Fruit fly (Drosophila melanogaster) whole organism, prepupa: ENCODE data around the gene ND-PDSW.

ENCODE experiments used
- CG10631 ChIP-seq: fragments of 200-800 bp; sonication (Bioruptor generic); optimal IDR thresholded peaks from 2 replicates; lab custom pipeline; 2016; ENCODE audit warnings: missing biosample characterization, missing genetic modification characterization
- CG11294 ChIP-seq: fragments of 200-800 bp; sonication (Bioruptor generic); IDR thresholded peaks from 2 replicates; pipeline ENCODE4 v1.3.6; 2022; ENCODE audit warnings: missing biosample characterization, missing genetic modification characterization
- CG11762 ChIP-seq: fragments of 200-800 bp; sonication (Bioruptor generic); optimal IDR thresholded peaks from 3 replicates; lab custom pipeline; 2016; ENCODE audit warnings: missing biosample characterization, missing genetic modification characterization; ENCODE audit not compliant: insufficient read depth
- CG11902 ChIP-seq: fragments of 200-800 bp; sonication (Bioruptor generic); optimal IDR thresholded peaks from 3 replicates; lab custom pipeline; 2016; ENCODE audit warnings: missing biosample characterization, missing genetic modification characterization
- CG15336 ChIP-seq: fragments of 200-800 bp; sonication (Bioruptor generic); IDR thresholded peaks from 2 replicates; pipeline ENCODE4 v1.3.6; 2022; ENCODE audit warnings: missing biosample characterization, missing genetic modification characterization
- CG3032 ChIP-seq: fragments of 200-800 bp; optimal IDR thresholded peaks from 2 replicates; lab custom pipeline; 2019; ENCODE audit warnings: missing biosample characterization, mild to moderate bottlenecking, missing genetic modification characterization, moderate library complexity
- CG31627 ChIP-seq: fragments of 200-800 bp; sonication (Bioruptor generic); optimal IDR thresholded peaks from 3 replicates; lab custom pipeline; 2016; ENCODE audit warnings: missing biosample characterization, missing genetic modification characterization
- CG32006 ChIP-seq: fragments of 200-800 bp; sonication (Bioruptor generic); optimal IDR thresholded peaks from 3 replicates; lab custom pipeline; 2017; ENCODE audit warnings: missing biosample characterization, mild to moderate bottlenecking, missing genetic modification characterization
- CG3919 ChIP-seq: fragments of 200-800 bp; sonication (Bioruptor generic); optimal IDR thresholded peaks from 3 replicates; lab custom pipeline; 2016; ENCODE audit warnings: missing biosample characterization, missing genetic modification characterization
- CG6854 ChIP-seq: fragments of 200-800 bp; sonication (Bioruptor generic); optimal IDR thresholded peaks from 2 replicates; lab custom pipeline; 2017; ENCODE audit warnings: missing biosample characterization, mild to moderate bottlenecking, missing genetic modification characterization
- CG7368 ChIP-seq: fragments of 200-800 bp; sonication (Bioruptor generic); optimal IDR thresholded peaks from 3 replicates; lab custom pipeline; 2016; ENCODE audit warnings: missing biosample characterization, missing genetic modification characterization
- CG8119 ChIP-seq: fragments of 200-800 bp; sonication (Bioruptor generic); IDR thresholded peaks from 3 replicates; pipeline ENCODE4 v1.3.6; 2022; ENCODE audit warnings: missing biosample characterization, missing genetic modification characterization
- CG8319 ChIP-seq: fragments of 200-800 bp; sonication (Bioruptor generic); optimal IDR thresholded peaks from 3 replicates; lab custom pipeline; 2016; ENCODE audit warnings: missing biosample characterization, missing genetic modification characterization
- CG8632 ChIP-seq: fragments of 200-800 bp; sonication (Bioruptor generic); optimal IDR thresholded peaks from 3 replicates; lab custom pipeline; 2016; ENCODE audit warnings: missing biosample characterization, missing genetic modification characterization
- CG9139 ChIP-seq: fragments of 200-800 bp; sonication (Bioruptor generic); optimal IDR thresholded peaks from 3 replicates; lab custom pipeline; 2017; ENCODE audit warnings: missing biosample characterization, mild to moderate bottlenecking, missing genetic modification characterization
- Eip75B ChIP-seq: fragments of 200-800 bp; sonication (Bioruptor generic); optimal IDR thresholded peaks from 3 replicates; lab custom pipeline; 2016; ENCODE audit warnings: missing biosample characterization, missing genetic modification characterization
- Ets96B ChIP-seq: fragments of 200-800 bp; optimal IDR thresholded peaks from 2 replicates; lab custom pipeline; 2019; ENCODE audit warnings: missing biosample characterization, mild to moderate bottlenecking, missing genetic modification characterization, moderate library complexity
- Gug ChIP-seq: fragments of 200-800 bp; sonication (Bioruptor generic); IDR thresholded peaks from 2 replicates; pipeline ENCODE4 v1.3.6; 2022; ENCODE audit warnings: missing biosample characterization, missing genetic modification characterization
- Hr38 ChIP-seq: sonication (Bioruptor generic); optimal IDR thresholded peaks from 2 replicates; lab custom pipeline; 2016; ENCODE audit warnings: missing biosample characterization, missing genetic modification characterization
- Lpt ChIP-seq: fragments of 200-800 bp; sonication (Bioruptor generic); optimal IDR thresholded peaks from 3 replicates; lab custom pipeline; 2016; ENCODE audit warnings: missing biosample characterization, missing genetic modification characterization
- OdsH ChIP-seq: fragments of 200-800 bp; sonication (Bioruptor generic); optimal IDR thresholded peaks from 3 replicates; lab custom pipeline; 2016; ENCODE audit warnings: missing biosample characterization, missing genetic modification characterization
- Sox102F ChIP-seq: fragments of 200-800 bp; sonication (Bioruptor generic); optimal IDR thresholded peaks from 2 replicates; lab custom pipeline; 2016; ENCODE audit warnings: missing biosample characterization, mild to moderate bottlenecking, missing genetic modification characterization
- Sox14 ChIP-seq: fragments of 200-800 bp; sonication (Bioruptor generic); optimal IDR thresholded peaks from 3 replicates; lab custom pipeline; 2016; ENCODE audit warnings: missing biosample characterization, missing genetic modification characterization
- achi ChIP-seq: fragments of 200-800 bp; sonication (Bioruptor generic); optimal IDR thresholded peaks from 3 replicates; lab custom pipeline; 2016; ENCODE audit warnings: missing biosample characterization, missing genetic modification characterization
- cyc ChIP-seq: fragments of 200-800 bp; sonication (Bioruptor generic); optimal IDR thresholded peaks from 3 replicates; lab custom pipeline; 2016; ENCODE audit warnings: missing biosample characterization, missing genetic modification characterization
- dsx ChIP-seq: fragments of 200-800 bp; optimal IDR thresholded peaks from 3 replicates; lab custom pipeline; 2019; ENCODE audit warnings: missing biosample characterization, mild to moderate bottlenecking, missing genetic modification characterization, moderate library complexity; ENCODE audit not compliant: poor library complexity, severe bottlenecking
- eg ChIP-seq: fragments of 200-800 bp; sonication (Bioruptor generic); IDR thresholded peaks from 3 replicates; pipeline ENCODE4 v1.3.6; 2022; ENCODE audit warnings: missing biosample characterization, missing genetic modification characterization
- esn ChIP-seq: fragments of 200-800 bp; sonication (Bioruptor generic); optimal IDR thresholded peaks from 2 replicates; lab custom pipeline; 2016; ENCODE audit warnings: missing biosample characterization, mild to moderate bottlenecking, missing genetic modification characterization, moderate library complexity
- fd59A ChIP-seq: fragments of 200-800 bp; sonication (Bioruptor generic); optimal IDR thresholded peaks from 2 replicates; lab custom pipeline; 2017; ENCODE audit warnings: missing biosample characterization, mild to moderate bottlenecking, missing genetic modification characterization, missing genetic modification reagents
- lz ChIP-seq: fragments of 200-800 bp; sonication (Bioruptor generic); optimal IDR thresholded peaks from 3 replicates; lab custom pipeline; 2016; ENCODE audit warnings: missing biosample characterization, missing genetic modification characterization
- net ChIP-seq: fragments of 200-800 bp; sonication (Bioruptor generic); optimal IDR thresholded peaks from 3 replicates; lab custom pipeline; 2016; ENCODE audit warnings: missing biosample characterization, missing genetic modification characterization
- pdm3 ChIP-seq: fragments of 200-800 bp; sonication (Bioruptor generic); optimal IDR thresholded peaks from 3 replicates; lab custom pipeline; 2016; ENCODE audit warnings: missing biosample characterization, missing genetic modification characterization
- salr ChIP-seq, 2 experiments: fragments of 200-800 bp; sonication (Bioruptor generic); optimal IDR thresholded peaks; 3 replicates each; lab custom pipeline; 2016 to 2018; ENCODE audit warnings: missing biosample characterization in 2 of 2, missing genetic modification characterization in 2 of 2, mild to moderate bottlenecking in 1 of 2
- svp ChIP-seq: fragments of 200-800 bp; sonication (Bioruptor generic); peaks from one replicate; lab custom pipeline; 2016; ENCODE audit warnings: missing biosample characterization, missing genetic modification characterization
- topi ChIP-seq: fragments of 200-800 bp; sonication (Bioruptor generic); optimal IDR thresholded peaks from 3 replicates; lab custom pipeline; 2016; ENCODE audit warnings: missing biosample characterization, missing genetic modification characterization

Gene ND-PDSW

DNA sequence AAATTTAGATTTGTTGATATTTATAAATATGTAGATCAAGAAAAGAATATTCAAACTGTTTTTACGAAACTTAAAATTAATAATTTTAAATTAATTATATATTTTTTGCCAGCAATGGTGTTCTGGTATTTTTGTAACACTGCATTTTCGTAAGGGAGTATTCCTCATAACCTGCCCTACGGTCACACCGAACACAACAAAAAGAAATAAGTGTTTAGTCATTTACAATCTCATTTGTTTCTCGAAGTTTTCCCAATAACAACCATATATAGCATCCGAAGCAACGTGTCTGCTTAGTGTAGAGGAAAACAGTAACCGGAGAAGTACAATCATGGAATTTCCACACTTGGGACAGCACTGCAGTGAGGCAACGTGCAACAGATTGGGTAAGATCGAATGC is 13.7 kb upstream of the ND-PDSW start, which contains the start of gene CG12795:
Gene CG12795 (plus strand): TSS at position 181 of the 400 bp plus-strand sequence.
- peak; percentile 6 for TF ChIP-seq CG6854
- no peak for TF ChIP-seq CG31627

dm6 chr2L:3457007-3457406 is 8.9 kb upstream of the ND-PDSW start, which contains the start of the genes Cog3 and Sec5:
Gene Cog3, minus strand, starts transcription at chr2L:3457064.
Gene Sec5, plus strand, starts transcription at chr2L:3457302.
- TF ChIP-seq CG8119 (GFP tag; lab: Robert Waterston, UW) (peak; percentile 58; the same call in 1 of the 3 replicates), salr (GFP tag; optimal IDR thresholded peaks at IDR 0.05; lab: Kevin White, UChicago) (peak in 1 of 2 experiments; percentile 23), CG6854 (peak; percentile 52), Lpt (no peak), lz (peak; percentile 66), CG11902 (peak; percentile 36), eg (GFP tag; lab: Robert Waterston, UW) (peak; percentile 41; the same call in 1 of the 3 replicates), cyc (GFP tag; lab: Kevin White, UChicago) (peak; percentile 35), Sox14 (peak; percentile 80), Ets96B (peak; percentile 49), net (GFP tag; lab: Kevin White, UChicago) (no peak), fd59A (GFP tag; lab: Kevin White, UChicago) (peak; percentile 37), Gug (GFP tag; lab: Robert Waterston, UW) (peak; percentile 31; the same call in 1 of the 2 replicates), Eip75B (GFP tag; lab: Kevin White, UChicago) (no peak), esn (GFP tag; lab: Kevin White, UChicago) (peak; percentile 77), CG3032 (tag; lab: Kevin White, UChicago) (peak; percentile 71), pdm3 (GFP tag; lab: Kevin White, UChicago) (no peak), CG8319 (GFP tag; lab: Kevin White, UChicago) (no peak), CG31627 (peak; percentile 52)
- TF ChIP-seq, all 60 proteins: peak for 14

- TF ChIP-seq CG7368: no peak
- TF ChIP-seq CG11294: no peak
- peak; percentile 94 for TF ChIP-seq svp (GFP tag; lab: Kevin White, UChicago)
- no peak for TF ChIP-seq CG32006 (GFP tag; lab: Kevin White, UChicago)
Observed at dm6 chr2L:3461760-3462159, 4.2 kb upstream of the ND-PDSW start, which contains the start of gene CG3246. Gene CG3246, minus strand, starts transcription at chr2L:3461952.

- no peak for TF ChIP-seq CG8632 (GFP tag; lab: Kevin White, UChicago)
Observed at dm6 chr2L:3465426-3465825, 531 bp upstream of the ND-PDSW start.

- TF ChIP-seq CG31627 (no peak), CG11762 (no peak), Gug (GFP tag; lab: Robert Waterston, UW) (no peak), topi (GFP tag; lab: Kevin White, UChicago) (no peak), CG3919 (no peak), CG9139 (GFP tag; lab: Kevin White, UChicago) (no peak), Hr38 (GFP tag; lab: Kevin White, UChicago) (no peak), Ets96B (no peak)
- TF ChIP-seq, all 60 proteins: peak for 0
Observed at dm6 chr2L:3466846-3467245, 889 bp downstream of the ND-PDSW start.

DNA sequence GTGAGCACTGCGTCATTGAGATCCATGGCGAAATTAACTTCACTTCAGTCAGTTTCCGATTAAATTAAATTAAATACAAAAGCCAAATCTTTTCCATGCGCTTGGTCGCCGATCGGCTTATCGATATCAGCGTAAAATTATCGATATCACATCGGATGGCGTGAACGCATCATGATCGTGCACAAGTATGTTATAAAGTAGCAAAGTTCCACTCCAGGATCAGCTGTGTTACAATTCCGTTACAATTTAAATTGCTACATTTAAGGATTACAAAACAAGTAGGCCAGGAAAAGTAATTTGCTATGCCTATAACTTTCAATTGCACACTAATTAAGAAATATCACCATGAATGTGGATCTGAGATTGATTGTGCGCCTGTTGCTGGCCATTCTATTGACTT is 3.9 kb downstream of the ND-PDSW start, which contains the start of the genes Pif1 and CG31776:
Gene Pif1 (minus strand): TSS at position 136 of the 400 bp plus-strand sequence.
Gene CG31776 (plus strand): TSS at position 314 of the 400 bp plus-strand sequence.
- TF ChIP-seq Sox102F (GFP tag; lab: Kevin White, UChicago) (no peak), CG10631 (GFP tag; lab: Kevin White, UChicago) (no peak), CG8319 (GFP tag; lab: Kevin White, UChicago) (no peak), OdsH (GFP tag; lab: Kevin White, UChicago) (no peak), CG15336 (GFP tag; lab: Robert Waterston, UW) (no peak), CG6854 (no peak), achi (GFP tag; lab: Kevin White, UChicago) (no peak), dsx (GFP tag; lab: Kevin White, UChicago) (no peak)
